Worm (Caenorhabditis elegans) whole organism, L3 larva: ENCODE data around the gene swan-2.

Source experiments
- R02D3.7 ChIP-seq: fragments of 150-350 bp; optimal IDR thresholded peaks from 2 replicates; lab custom pipeline; 2014; ENCODE audit warnings: missing biosample characterization, missing genetic modification characterization
- ZK546.5 ChIP-seq: sonication (generic microtip); optimal IDR thresholded peaks from 2 replicates; lab custom pipeline; 2017; ENCODE audit warnings: missing biosample characterization, missing genetic modification characterization
- aly-2 ChIP-seq: fragments of 150-350 bp; optimal IDR thresholded peaks from 2 replicates; lab custom pipeline; 2014; ENCODE audit warnings: missing biosample characterization, missing genetic modification characterization
- ama-1 ChIP-seq: fragments of 150-350 bp; optimal IDR thresholded peaks from 2 replicates; lab custom pipeline; 2018
- ceh-16 ChIP-seq: sonication (generic microtip); optimal IDR thresholded peaks from 2 replicates; lab custom pipeline; 2017; ENCODE audit warnings: missing biosample characterization, missing genetic modification characterization
- ceh-28 ChIP-seq: fragments of 150-350 bp; optimal IDR thresholded peaks from 2 replicates; lab custom pipeline; 2014; ENCODE audit warnings: missing biosample characterization, missing genetic modification reagents, missing genetic modification characterization
- ceh-82 ChIP-seq: fragments of 150-350 bp; optimal IDR thresholded peaks from 2 replicates; lab custom pipeline; 2014; ENCODE audit warnings: missing biosample characterization, missing genetic modification characterization
- ceh-9 ChIP-seq: sonication (generic microtip); optimal IDR thresholded peaks from 2 replicates; lab custom pipeline; 2018; ENCODE audit warnings: missing biosample characterization, missing genetic modification characterization
- daf-12 ChIP-seq: fragments of 150-350 bp; optimal IDR thresholded peaks from 2 replicates; lab custom pipeline; 2014; ENCODE audit warnings: missing biosample characterization, missing genetic modification reagents, missing genetic modification characterization
- egl-27 ChIP-seq: sonication (generic microtip); optimal IDR thresholded peaks from 4 replicates; lab custom pipeline; 2017; ENCODE audit warnings: missing biosample characterization, missing genetic modification reagents, missing genetic modification characterization
- egl-5 ChIP-seq: fragments of 150-350 bp; optimal IDR thresholded peaks from 2 replicates; lab custom pipeline; 2017; ENCODE audit warnings: missing biosample characterization, missing genetic modification reagents, missing genetic modification characterization, inconsistent platforms
- elt-1 ChIP-seq: fragments of 150-350 bp; optimal IDR thresholded peaks from 2 replicates; lab custom pipeline; 2014; ENCODE audit warnings: missing biosample characterization, missing genetic modification characterization
- elt-2 ChIP-seq: sonication (generic microtip); optimal IDR thresholded peaks from 2 replicates; lab custom pipeline; 2016; ENCODE audit warnings: missing genetic modification reagents, mild to moderate bottlenecking, missing genetic modification characterization, missing compliant biosample characterization
- elt-3 ChIP-seq, 3 experiments: fragments of 150-350 bp in 1 of 3; sonication (generic microtip) in 2 of 3; optimal IDR thresholded peaks; 2 replicates in 2 of 3; 4 replicates in 1 of 3; lab custom pipeline; 2014 to 2017; ENCODE audit warnings: missing biosample characterization in 3 of 3, missing genetic modification characterization in 3 of 3
- eor-1 ChIP-seq, 2 experiments: fragments of 150-350 bp; optimal IDR thresholded peaks; 2 replicates each; lab custom pipeline; 2014 to 2018; ENCODE audit warnings: missing biosample characterization in 2 of 2, missing genetic modification characterization in 2 of 2
- fkh-10 ChIP-seq: sonication (generic microtip); optimal IDR thresholded peaks from 2 replicates; lab custom pipeline; 2017; ENCODE audit warnings: missing biosample characterization, missing genetic modification reagents, missing genetic modification characterization
- fkh-2 ChIP-seq: fragments of 150-350 bp; optimal IDR thresholded peaks from 2 replicates; lab custom pipeline; 2014; ENCODE audit warnings: missing biosample characterization, missing genetic modification reagents, missing genetic modification characterization
- fos-1 ChIP-seq: fragments of 150-350 bp; optimal IDR thresholded peaks from 2 replicates; lab custom pipeline; 2014; ENCODE audit warnings: missing biosample characterization, missing genetic modification characterization
- hmg-11 ChIP-seq: sonication (generic microtip); optimal IDR thresholded peaks from 2 replicates; lab custom pipeline; 2016; ENCODE audit warnings: missing genetic modification characterization, missing compliant biosample characterization
- jun-1 ChIP-seq: fragments of 150-350 bp; optimal IDR thresholded peaks from 2 replicates; lab custom pipeline; 2014; ENCODE audit warnings: missing biosample characterization, missing genetic modification reagents, missing genetic modification characterization
- lin-15B ChIP-seq: fragments of 150-350 bp; optimal IDR thresholded peaks from 2 replicates; lab custom pipeline; 2014; ENCODE audit warnings: missing biosample characterization, missing genetic modification characterization
- lin-39 ChIP-seq: fragments of 150-350 bp; optimal IDR thresholded peaks from 2 replicates; lab custom pipeline; 2018; ENCODE audit warnings: missing biosample characterization, missing genetic modification reagents, missing genetic modification characterization
- lsy-12 ChIP-seq: sonication (generic microtip); optimal IDR thresholded peaks from 2 replicates; lab custom pipeline; 2016; ENCODE audit warnings: mild to moderate bottlenecking, missing genetic modification characterization, missing compliant biosample characterization
- mdl-1 ChIP-seq: fragments of 150-350 bp; optimal IDR thresholded peaks from 2 replicates; lab custom pipeline; 2014; ENCODE audit warnings: missing biosample characterization, missing genetic modification characterization
- mml-1 ChIP-seq: fragments of 150-350 bp; sonication (generic microtip); optimal IDR thresholded peaks from 3 replicates; lab custom pipeline; 2014; ENCODE audit warnings: missing biosample characterization, missing genetic modification characterization
- nfya-1 ChIP-seq: sonication (generic microtip); optimal IDR thresholded peaks from 2 replicates; lab custom pipeline; 2017; ENCODE audit warnings: missing genetic modification characterization, mild to moderate bottlenecking, missing compliant biosample characterization, antibody characterized with exemption, moderate library complexity; ENCODE audit not compliant: insufficient read depth
- nhr-11 ChIP-seq: fragments of 150-350 bp; optimal IDR thresholded peaks from 2 replicates; lab custom pipeline; 2014; ENCODE audit warnings: missing biosample characterization, missing genetic modification characterization
- nhr-12 ChIP-seq: fragments of 150-350 bp; optimal IDR thresholded peaks from 2 replicates; lab custom pipeline; 2014; ENCODE audit warnings: missing biosample characterization, missing genetic modification characterization
- nhr-23 ChIP-seq: fragments of 150-350 bp; optimal IDR thresholded peaks from 2 replicates; lab custom pipeline; 2014; ENCODE audit warnings: missing biosample characterization, missing genetic modification reagents, missing genetic modification characterization
- nhr-237 ChIP-seq: fragments of 150-350 bp; optimal IDR thresholded peaks from 2 replicates; lab custom pipeline; 2014; ENCODE audit warnings: missing biosample characterization, missing genetic modification characterization
- nhr-25 ChIP-seq: sonication (generic microtip); optimal IDR thresholded peaks from 2 replicates; lab custom pipeline; 2017; ENCODE audit warnings: missing biosample characterization, missing genetic modification characterization
- nhr-28 ChIP-seq: fragments of 150-350 bp; optimal IDR thresholded peaks from 2 replicates; lab custom pipeline; 2014; ENCODE audit warnings: missing biosample characterization, missing genetic modification characterization
- nhr-43 ChIP-seq: sonication (generic microtip); optimal IDR thresholded peaks from 2 replicates; lab custom pipeline; 2016; ENCODE audit warnings: mild to moderate bottlenecking, missing genetic modification characterization, missing compliant biosample characterization; ENCODE audit not compliant: poor library complexity, severe bottlenecking
- nhr-67 ChIP-seq: fragments of 150-350 bp; optimal IDR thresholded peaks from 2 replicates; lab custom pipeline; 2014; ENCODE audit warnings: missing biosample characterization, missing genetic modification characterization
- nhr-76 ChIP-seq: fragments of 150-350 bp; sonication (generic microtip); optimal IDR thresholded peaks from 5 replicates; lab custom pipeline; 2014; ENCODE audit warnings: missing biosample characterization, missing genetic modification characterization
- nhr-77 ChIP-seq: fragments of 150-350 bp; optimal IDR thresholded peaks from 2 replicates; lab custom pipeline; 2014; ENCODE audit warnings: missing biosample characterization, missing genetic modification characterization
- pha-4 ChIP-seq: fragments of 150-350 bp; optimal IDR thresholded peaks from 2 replicates; lab custom pipeline; 2014; ENCODE audit warnings: missing biosample characterization, missing genetic modification reagents, missing genetic modification characterization
- pqm-1 ChIP-seq: fragments of 150-350 bp; optimal IDR thresholded peaks from 2 replicates; lab custom pipeline; 2017; ENCODE audit warnings: missing biosample characterization, missing genetic modification characterization, inconsistent platforms
- sea-2 ChIP-seq: fragments of 150-350 bp; sonication (generic microtip); optimal IDR thresholded peaks from 4 replicates; lab custom pipeline; 2014; ENCODE audit warnings: missing biosample characterization, missing genetic modification reagents, missing genetic modification characterization
- skn-1 ChIP-seq: fragments of 150-350 bp; optimal IDR thresholded peaks from 2 replicates; lab custom pipeline; 2014; ENCODE audit warnings: missing biosample characterization, missing genetic modification characterization
- snpc-4 ChIP-seq: fragments of 150-350 bp; optimal IDR thresholded peaks from 2 replicates; lab custom pipeline; 2014; ENCODE audit warnings: missing biosample characterization, missing genetic modification characterization
- tbx-2 ChIP-seq: sonication (generic microtip); optimal IDR thresholded peaks from 2 replicates; lab custom pipeline; 2016; ENCODE audit warnings: mild to moderate bottlenecking, missing genetic modification characterization, missing compliant biosample characterization
- unc-39 ChIP-seq: sonication (generic microtip); optimal IDR thresholded peaks from 4 replicates; lab custom pipeline; 2017; ENCODE audit warnings: missing biosample characterization, missing genetic modification characterization
- unc-62 ChIP-seq: fragments of 150-350 bp; sonication (generic microtip); optimal IDR thresholded peaks from 4 replicates; lab custom pipeline; 2014; ENCODE audit warnings: missing biosample characterization, missing genetic modification reagents, missing genetic modification characterization
- zag-1 ChIP-seq: fragments of 150-350 bp; optimal IDR thresholded peaks from 2 replicates; lab custom pipeline; 2014; ENCODE audit warnings: missing biosample characterization, missing genetic modification characterization
- ztf-11 ChIP-seq: fragments of 150-350 bp; optimal IDR thresholded peaks from 2 replicates; lab custom pipeline; 2014; ENCODE audit warnings: missing biosample characterization, missing genetic modification characterization
- ztf-4 ChIP-seq: fragments of 150-350 bp; optimal IDR thresholded peaks from 2 replicates; lab custom pipeline; 2014; ENCODE audit warnings: missing biosample characterization, missing genetic modification characterization

Gene swan-2

ce11 chrV:13812330-13812729 is 8.2 kb upstream of the swan-2 start:
- TF ChIP-seq egl-5 (tag; lab: Kevin White, UChicago) (no peak), mdl-1 (tag; lab: Kevin White, UChicago) (no peak), ama-1 (lab: Kevin White, UChicago) (no peak), sea-2 (GFP tag; lab: Kevin White, UChicago) (no peak), eor-1 (tag; optimal IDR thresholded peaks at IDR 0.05; lab: Kevin White, UChicago) (no peak), nhr-67 (tag; lab: Kevin White, UChicago) (no peak), ZK546.5 (tag; lab: Kevin White, UChicago) (no peak), R02D3.7 (no peak), nhr-11 (no peak), fkh-2 (no peak), fkh-10 (GFP tag; lab: Kevin White, UChicago) (no peak), egl-27 (no peak)

- TF ChIP-seq fkh-2 (no peak), R02D3.7 (peak; percentile 31), nhr-11 (no peak), eor-1 (tag; optimal IDR thresholded peaks at IDR 0.05; lab: Kevin White, UChicago) (no peak), hmg-11 (peak; percentile 75), lin-15B (tag; lab: Kevin White, UChicago) (peak; percentile 73), fkh-10 (GFP tag; lab: Kevin White, UChicago) (no peak), unc-62 (GFP tag; lab: Kevin White, UChicago) (no peak), nhr-76 (tag; lab: Kevin White, UChicago) (no peak), ztf-11 (tag; lab: Kevin White, UChicago) (no peak), fos-1 (tag; lab: Kevin White, UChicago) (no peak), jun-1 (peak; percentile 42), pha-4 (no peak), unc-39 (tag; lab: Kevin White, UChicago) (no peak), aly-2 (tag; lab: Kevin White, UChicago) (no peak), pqm-1 (tag; lab: Kevin White, UChicago) (peak; percentile 6), ZK546.5 (tag; lab: Kevin White, UChicago) (no peak), ceh-16 (tag; lab: Kevin White, UChicago) (no peak), snpc-4 (tag; lab: Kevin White, UChicago) (peak; percentile 53), elt-3 (tag; optimal IDR thresholded peaks at IDR 0.05; lab: Kevin White, UChicago) (no peak), ceh-82 (tag; lab: Kevin White, UChicago) (no peak), ama-1 (lab: Kevin White, UChicago) (no peak), nhr-25 (tag; lab: Kevin White, UChicago) (peak; percentile 77), skn-1 (tag; lab: Kevin White, UChicago) (no peak), egl-5 (tag; lab: Kevin White, UChicago) (no peak), sea-2 (GFP tag; lab: Kevin White, UChicago) (no peak), daf-12 (no peak), nhr-237 (no peak), mml-1 (tag; lab: Kevin White, UChicago) (no peak), lin-39 (no peak), elt-1 (no peak), nhr-23 (peak; percentile 63), zag-1 (tag; lab: Kevin White, UChicago) (no peak), nhr-67 (tag; lab: Kevin White, UChicago) (no peak), lsy-12 (peak; percentile 45), nhr-77 (no peak), mdl-1 (tag; lab: Kevin White, UChicago) (no peak), nhr-12 (tag; lab: Kevin White, UChicago) (no peak), nhr-43 (tag; lab: Kevin White, UChicago) (no peak), nfya-1 (tag; lab: Kevin White, UChicago) (peak; percentile 82), egl-27 (peak; percentile 18), ztf-4 (tag; lab: Kevin White, UChicago) (no peak), elt-2 (tag; lab: Kevin White, UChicago) (peak; percentile 65), ceh-9 (tag; lab: Kevin White, UChicago) (no peak), ceh-28 (tag; lab: Kevin White, UChicago) (peak; percentile 65), nhr-28 (tag; lab: Kevin White, UChicago) (no peak), tbx-2 (tag; lab: Kevin White, UChicago) (no peak)
- TF ChIP-seq, all 47 proteins: peak for 13
Measured at ce11 chrV:13808462-13808867, 4.4 kb upstream of the swan-2 start.
